Fruit fly (Drosophila melanogaster) whole organism, embryonic: ENCODE data around the gene armi.

Experiments
- Abd-B ChIP-seq: fragments of 200-800 bp; sonication (Bioruptor generic); optimal IDR thresholded peaks from 2 replicates; lab custom pipeline; 2018; ENCODE audit warnings: missing biosample characterization, mild to moderate bottlenecking, missing genetic modification characterization, moderate library complexity
- Awh ChIP-seq: fragments of 200-800 bp; sonication (Bioruptor generic); IDR thresholded peaks from 2 replicates; pipeline ENCODE4, ENCODE4 v1.3.6; 2022; ENCODE audit warnings: missing biosample characterization, missing genetic modification characterization
- CG10462 ChIP-seq: fragments of 200-800 bp; sonication (Bioruptor generic); optimal IDR thresholded peaks from 2 replicates; lab custom pipeline; 2016; ENCODE audit warnings: missing biosample characterization, missing genetic modification characterization
- CG10959 ChIP-seq: fragments of 200-800 bp; sonication (Bioruptor generic); IDR thresholded peaks from 2 replicates; pipeline ENCODE4 v1.3.6; 2022; ENCODE audit warnings: missing biosample characterization, missing genetic modification characterization
- CG10979 ChIP-seq: fragments of 200-800 bp; sonication (Bioruptor generic); optimal IDR thresholded peaks from 2 replicates; lab custom pipeline; 2018; ENCODE audit warnings: missing biosample characterization, mild to moderate bottlenecking, missing genetic modification characterization, moderate library complexity
- CG11247 ChIP-seq: fragments of 200-800 bp; sonication (Bioruptor generic); IDR thresholded peaks from 2 replicates; pipeline ENCODE4 v1.3.6; 2022; ENCODE audit warnings: missing biosample characterization, missing genetic modification characterization
- CG11504 ChIP-seq: fragments of 200-800 bp; sonication (Bioruptor generic); optimal IDR thresholded peaks from 3 replicates; lab custom pipeline; 2019; ENCODE audit warnings: missing biosample characterization, mild to moderate bottlenecking, missing genetic modification characterization, moderate library complexity
- CG12299 ChIP-seq: fragments of 200-800 bp; sonication (Bioruptor generic); optimal IDR thresholded peaks from 2 replicates; lab custom pipeline; 2018; ENCODE audit warnings: missing biosample characterization, mild to moderate bottlenecking, missing genetic modification characterization
- CG13424 ChIP-seq: fragments of 200-800 bp; sonication (Bioruptor generic); optimal IDR thresholded peaks from 2 replicates; lab custom pipeline; 2019; ENCODE audit warnings: missing biosample characterization, mild to moderate bottlenecking, missing genetic modification characterization, moderate library complexity
- CG14965 ChIP-seq: fragments of 200-800 bp; sonication (Bioruptor generic); optimal IDR thresholded peaks from 2 replicates; lab custom pipeline; 2016; ENCODE audit warnings: missing biosample characterization, missing genetic modification characterization, borderline replicate concordance
- CG15696 ChIP-seq: fragments of 200-800 bp; sonication (Bioruptor generic); optimal IDR thresholded peaks from 2 replicates; lab custom pipeline; 2019; ENCODE audit warnings: missing biosample characterization, mild to moderate bottlenecking, missing genetic modification characterization, moderate library complexity
- CG17361 ChIP-seq: fragments of 200-800 bp; sonication (Bioruptor generic); IDR thresholded peaks from 3 replicates; pipeline ENCODE4 v1.3.6; 2022; ENCODE audit warnings: missing biosample characterization, missing genetic modification characterization
- CG18262 ChIP-seq: fragments of 200-800 bp; optimal IDR thresholded peaks from 3 replicates; lab custom pipeline; 2019; ENCODE audit warnings: missing biosample characterization, mild to moderate bottlenecking, missing genetic modification characterization, moderate library complexity
- CG2129 ChIP-seq: fragments of 200-800 bp; sonication (Bioruptor generic); IDR thresholded peaks from 2 replicates; pipeline ENCODE4 v1.3.6; 2022; ENCODE audit warnings: missing biosample characterization, missing genetic modification characterization; ENCODE audit not compliant: partially characterized antibody
- CG2712 ChIP-seq: fragments of 200-800 bp; optimal IDR thresholded peaks from 3 replicates; lab custom pipeline; 2019; ENCODE audit warnings: missing biosample characterization, mild to moderate bottlenecking, missing genetic modification characterization, moderate library complexity
- CG31441 ChIP-seq: fragments of 200-800 bp; sonication (Bioruptor generic); IDR thresholded peaks from 2 replicates; pipeline ENCODE4 v1.3.6; 2022; ENCODE audit warnings: missing biosample characterization, missing genetic modification characterization
- CG34224 ChIP-seq: fragments of 200-800 bp; sonication (Bioruptor generic); IDR thresholded peaks from 3 replicates; pipeline ENCODE4 v1.3.6; 2022; ENCODE audit warnings: missing biosample characterization, missing genetic modification characterization; ENCODE audit not compliant: partially characterized antibody
- CG42726 ChIP-seq: fragments of 200-800 bp; sonication (Bioruptor generic); IDR thresholded peaks from 2 replicates; pipeline ENCODE4 v1.3.6; 2022; ENCODE audit warnings: missing biosample characterization, missing genetic modification characterization; ENCODE audit not compliant: partially characterized antibody
- CG9727 ChIP-seq: fragments of 200-800 bp; sonication (Bioruptor generic); optimal IDR thresholded peaks from 3 replicates; lab custom pipeline; 2017; ENCODE audit warnings: missing biosample characterization, mild to moderate bottlenecking, missing genetic modification characterization
- D19A ChIP-seq: fragments of 200-800 bp; optimal IDR thresholded peaks from 3 replicates; lab custom pipeline; 2019; ENCODE audit warnings: missing biosample characterization, mild to moderate bottlenecking, missing genetic modification characterization, moderate library complexity
- Dbx ChIP-seq: fragments of 200-800 bp; sonication (Bioruptor generic); IDR thresholded peaks from 3 replicates; pipeline ENCODE4 v1.3.6; 2022; ENCODE audit warnings: missing biosample characterization, missing genetic modification characterization
- Dll ChIP-seq: fragments of 200-800 bp; sonication (Bioruptor generic); IDR thresholded peaks from 4 replicates; pipeline ENCODE4 v1.3.6; 2022; ENCODE audit warnings: missing biosample characterization, missing genetic modification characterization; ENCODE audit not compliant: partially characterized antibody
- Fer2 ChIP-seq: fragments of 200-800 bp; sonication (Bioruptor generic); optimal IDR thresholded peaks from 2 replicates; lab custom pipeline; 2018; ENCODE audit warnings: missing biosample characterization, mild to moderate bottlenecking, missing genetic modification characterization, moderate library complexity
- Gsc ChIP-seq: fragments of 200-800 bp; sonication (Bioruptor generic); IDR thresholded peaks from 2 replicates; pipeline ENCODE4 v1.3.6; 2022; ENCODE audit warnings: missing biosample characterization, missing genetic modification characterization
- H2.0 ChIP-seq: fragments of 200-800 bp; sonication (Bioruptor generic); IDR thresholded peaks from 2 replicates; pipeline ENCODE4 v1.3.6; 2022; ENCODE audit warnings: missing biosample characterization, missing genetic modification characterization
- Jarid2 ChIP-seq: fragments of 200-800 bp; sonication (Bioruptor generic); optimal IDR thresholded peaks from 3 replicates; lab custom pipeline; 2017; ENCODE audit warnings: mild to moderate bottlenecking, missing biosample characterization, missing genetic modification reagents, missing genetic modification characterization
- Mad ChIP-seq: fragments of 200-800 bp; sonication (Bioruptor generic); optimal IDR thresholded peaks from 2 replicates; lab custom pipeline; 2016; ENCODE audit warnings: missing biosample characterization, missing genetic modification characterization
- Med ChIP-seq: fragments of 200-800 bp; sonication (Bioruptor generic); peaks from one replicate; lab custom pipeline; 2016; ENCODE audit warnings: missing biosample characterization, missing genetic modification characterization, mild to moderate bottlenecking, inconsistent platforms, moderate library complexity
- Meics ChIP-seq: fragments of 200-800 bp; sonication (Bioruptor generic); optimal IDR thresholded peaks from 2 replicates; lab custom pipeline; 2017; ENCODE audit warnings: missing biosample characterization, mild to moderate bottlenecking, missing genetic modification characterization
- NFAT ChIP-seq: fragments of 200-800 bp; sonication (Bioruptor generic); IDR thresholded peaks from 2 replicates; pipeline ENCODE4 v1.3.6; 2022; ENCODE audit warnings: missing biosample characterization, missing genetic modification characterization
- NfI ChIP-seq: fragments of 200-800 bp; sonication (Bioruptor generic); optimal IDR thresholded peaks from 3 replicates; lab custom pipeline; 2018; ENCODE audit warnings: missing biosample characterization, mild to moderate bottlenecking, missing genetic modification characterization, moderate library complexity
- Six4 ChIP-seq: fragments of 200-800 bp; sonication (Bioruptor generic); optimal IDR thresholded peaks from 2 replicates; lab custom pipeline; 2016; ENCODE audit warnings: missing biosample characterization, missing genetic modification characterization
- Spps ChIP-seq: fragments of 200-800 bp; sonication (Bioruptor generic); optimal IDR thresholded peaks from 2 replicates; lab custom pipeline; 2018; ENCODE audit warnings: missing biosample characterization, mild to moderate bottlenecking, missing genetic modification characterization
- Usf ChIP-seq: fragments of 200-800 bp; sonication (Bioruptor generic); optimal IDR thresholded peaks from 2 replicates; lab custom pipeline; 2017; ENCODE audit warnings: missing genotype, missing biosample characterization, missing genetic modification characterization
- ara ChIP-seq: fragments of 200-800 bp; sonication (Bioruptor generic); IDR thresholded peaks from 2 replicates; pipeline ENCODE4 v1.3.6; 2022; ENCODE audit warnings: missing biosample characterization, missing genetic modification characterization
- bab2 ChIP-seq: fragments of 200-800 bp; sonication (Bioruptor generic); optimal IDR thresholded peaks from 2 replicates; lab custom pipeline; 2016; ENCODE audit warnings: missing biosample characterization, missing genetic modification characterization
- chn ChIP-seq: fragments of 200-800 bp; sonication (Bioruptor generic); optimal IDR thresholded peaks from 2 replicates; lab custom pipeline; 2016; ENCODE audit warnings: missing biosample characterization, missing genetic modification characterization
- croc ChIP-seq: fragments of 200-800 bp; sonication (Bioruptor generic); conservative IDR thresholded peaks from 3 replicates; pipeline ENCODE4 v1.3.6; 2022; ENCODE audit warnings: missing biosample characterization, missing genetic modification characterization
- dmrt99B ChIP-seq: fragments of 200-800 bp; sonication (Bioruptor generic); optimal IDR thresholded peaks from 2 replicates; lab custom pipeline; 2018; ENCODE audit warnings: missing biosample characterization, mild to moderate bottlenecking, missing genetic modification characterization, moderate library complexity
- fd64A ChIP-seq: fragments of 200-800 bp; sonication (Bioruptor generic); optimal IDR thresholded peaks from 3 replicates; lab custom pipeline; 2018; ENCODE audit warnings: missing biosample characterization, mild to moderate bottlenecking, missing genetic modification characterization
- grau ChIP-seq: fragments of 200-800 bp; optimal IDR thresholded peaks from 3 replicates; lab custom pipeline; 2019; ENCODE audit warnings: missing biosample characterization, mild to moderate bottlenecking, missing genetic modification characterization, moderate library complexity
- gsb ChIP-seq: fragments of 200-800 bp; sonication (Bioruptor generic); IDR thresholded peaks from 2 replicates; pipeline ENCODE4 v1.3.6; 2022; ENCODE audit warnings: missing biosample characterization, missing genetic modification characterization
- pho ChIP-seq: fragments of 200-800 bp; sonication (Bioruptor generic); optimal IDR thresholded peaks from 2 replicates; lab custom pipeline; 2016; ENCODE audit warnings: missing biosample characterization, missing genetic modification characterization
- psq ChIP-seq: fragments of 200-800 bp; sonication (Bioruptor generic); optimal IDR thresholded peaks from 2 replicates; lab custom pipeline; 2017; ENCODE audit warnings: missing biosample characterization, missing genetic modification characterization
- row ChIP-seq: fragments of 200-800 bp; sonication (Bioruptor generic); IDR thresholded peaks from 3 replicates; pipeline ENCODE4 v1.3.6; 2022; ENCODE audit warnings: missing biosample characterization, missing genetic modification characterization
- sens-2 ChIP-seq: fragments of 200-800 bp; sonication (Bioruptor generic); IDR thresholded peaks from 2 replicates; pipeline ENCODE4 v1.3.6; 2022; ENCODE audit warnings: missing biosample characterization, missing genetic modification characterization
- so ChIP-seq: fragments of 200-800 bp; sonication (Bioruptor generic); IDR thresholded peaks from 3 replicates; pipeline ENCODE4 v1.3.6; 2022; ENCODE audit warnings: missing biosample characterization, missing genetic modification characterization
- sqz ChIP-seq: fragments of 200-800 bp; sonication (Bioruptor generic); optimal IDR thresholded peaks from 3 replicates; lab custom pipeline; 2018; ENCODE audit warnings: missing biosample characterization, mild to moderate bottlenecking, missing genetic modification characterization
- zen ChIP-seq: fragments of 200-800 bp; sonication (Bioruptor generic); optimal IDR thresholded peaks from 3 replicates; lab custom pipeline; 2018; ENCODE audit warnings: missing biosample characterization, mild to moderate bottlenecking, missing genetic modification characterization, moderate library complexity

armi gene

DNA sequence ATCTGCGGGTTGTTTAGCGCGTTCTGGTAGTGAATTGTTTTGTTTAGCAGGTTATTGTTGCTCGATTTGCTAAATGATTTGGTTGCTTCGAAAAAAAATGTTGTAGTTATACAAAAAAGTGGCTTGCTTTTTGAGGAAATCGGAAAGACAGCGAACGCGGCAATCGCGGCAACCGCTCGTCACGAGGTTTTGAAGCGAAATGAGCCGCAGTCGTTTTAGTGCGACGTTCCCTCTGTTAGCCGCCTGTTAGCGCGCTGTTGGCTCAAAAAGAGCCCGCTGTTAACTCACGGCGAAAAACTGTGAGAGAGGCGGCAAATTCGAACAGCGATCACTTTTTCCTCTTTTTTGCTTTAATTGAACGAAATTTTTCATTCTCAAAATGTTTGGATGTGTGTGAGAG, 43.4 kb upstream of the armi start (continued):
- TF ChIP-seq Mad (no peak), D19A (peak; percentile 19), Fer2 (tag; lab: Kevin White, UChicago) (no peak), croc (GFP tag; lab: Robert Waterston, UW) (no peak), CG2712 (tag; lab: Kevin White, UChicago) (no peak), CG9727 (GFP tag; lab: Kevin White, UChicago) (no peak), gsb (GFP tag; lab: Robert Waterston, UW) (no peak), zen (tag; lab: Kevin White, UChicago) (no peak), CG10959 (GFP tag; lab: Robert Waterston, UW) (no peak), CG18262 (tag; lab: Kevin White, UChicago) (no peak), Med (peak; percentile 87), CG11247 (GFP tag; lab: Robert Waterston, UW) (no peak), H2.0 (no peak), CG15696 (tag; lab: Kevin White, UChicago) (no peak), ara (GFP tag; lab: Robert Waterston, UW) (no peak), Jarid2 (GFP tag; lab: Kevin White, UChicago) (peak; percentile 97), CG11504 (tag; lab: Kevin White, UChicago) (no peak), CG10462 (GFP tag; lab: Kevin White, UChicago) (no peak), sqz (GFP tag; lab: Kevin White, UChicago) (peak; percentile 15), grau (tag; lab: Kevin White, UChicago) (peak; percentile 13), Abd-B (no peak), CG12299 (tag; lab: Kevin White, UChicago) (no peak), Dbx (GFP tag; lab: Robert Waterston, UW) (0 out of 3 replicates have a peak, but pooled peaks have one; percentile 32), Six4 (no peak), dmrt99B (no peak), CG17361 (GFP tag; lab: Robert Waterston, UW) (no peak), CG13424 (tag; lab: Kevin White, UChicago) (no peak), CG34224 (GFP tag; lab: Robert Waterston, UW) (no peak)

DNA sequence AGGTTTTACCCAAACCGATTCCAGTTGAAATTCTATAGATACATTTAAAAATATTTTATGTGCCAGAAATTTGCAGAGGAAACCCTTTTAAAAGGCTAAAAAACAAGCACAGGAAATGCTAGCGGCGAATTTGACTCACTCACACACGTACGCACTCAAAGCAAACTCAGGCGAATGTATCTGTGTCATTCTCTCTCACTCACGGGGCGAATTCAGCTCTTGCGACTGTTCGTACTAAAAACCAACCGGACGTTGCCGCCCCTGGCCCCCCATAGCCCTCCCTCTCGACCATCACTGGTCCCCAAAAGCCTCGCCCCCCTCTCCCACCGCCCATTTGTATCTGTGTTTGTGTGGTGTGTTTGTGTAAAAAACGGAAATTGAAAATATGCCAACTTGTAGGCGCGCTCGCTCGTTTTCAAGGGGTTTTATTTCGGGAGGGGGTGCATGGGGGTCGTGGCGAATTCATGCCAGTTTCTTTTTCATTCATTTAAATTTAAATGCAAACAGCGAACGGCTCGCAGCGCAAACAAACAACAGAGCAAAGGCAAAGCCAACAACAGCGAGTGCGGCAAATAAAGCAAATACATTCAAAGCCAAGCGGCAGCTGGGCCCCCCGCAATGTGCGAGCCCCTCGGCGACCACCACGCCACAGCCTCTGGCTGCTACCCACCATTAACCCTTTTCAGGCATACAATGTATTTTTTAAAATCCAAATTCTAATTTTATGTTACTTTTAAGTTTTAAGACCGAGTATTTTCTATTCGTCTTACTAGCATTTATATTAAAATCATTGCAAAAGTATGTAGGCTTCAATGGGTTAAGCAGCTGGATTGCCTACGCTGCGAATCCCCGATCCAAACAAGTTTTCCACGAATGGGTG, 42.7 kb upstream of the armi start:
- TF ChIP-seq fd64A (GFP tag; lab: Kevin White, UChicago) (peak; percentile 39), CG31441 (GFP tag; lab: Robert Waterston, UW) (peak; percentile 74), Gsc (GFP tag; lab: Robert Waterston, UW) (no peak), CG14965 (GFP tag; lab: Kevin White, UChicago) (no peak), Dll (no peak), CG2129 (GFP tag; lab: Robert Waterston, UW) (no peak), Fer2 (tag; lab: Kevin White, UChicago) (peak; percentile 68), bab2 (GFP tag; lab: Kevin White, UChicago) (peak; percentile 78), chn (GFP tag; lab: Kevin White, UChicago) (peak; percentile 59), so (GFP tag; lab: Robert Waterston, UW) (peak; percentile 83), Awh (peak; percentile 66; the same call in 1 of the 2 replicates), sens-2 (GFP tag; lab: Robert Waterston, UW) (peak; percentile 58; the same call in 1 of the 2 replicates), psq (GFP tag; lab: Kevin White, UChicago) (no peak), Meics (GFP tag; lab: Kevin White, UChicago) (peak; percentile 79), NFAT (GFP tag; lab: Robert Waterston, UW) (peak; percentile 80), row (GFP tag; lab: Robert Waterston, UW) (peak; percentile 85), pho (GFP tag; lab: Kevin White, UChicago) (peak; percentile 78), Usf (peak; percentile 21), CG42726 (GFP tag; lab: Robert Waterston, UW) (peak; percentile 62; the same call in 1 of the 2 replicates), H2.0 (peak; percentile 81), Spps (tag; lab: Kevin White, UChicago) (no peak), CG10979 (tag; lab: Kevin White, UChicago) (peak; percentile 26), NfI (GFP tag; lab: Kevin White, UChicago) (peak; percentile 78)
